Fruit fly (Drosophila melanogaster): ENCODE data around the gene CG14658.

dm6 chr3R:4845353-4845752, 15.0 kb upstream of the CG14658 start:
- TF ChIP-seq Vsx2 (GFP tag; optimal IDR thresholded peaks at IDR 0.05; ENCODE audit: partially characterized antibody) (no peak), Hr78 (GFP tag; optimal IDR thresholded peaks at IDR 0.05) (no peak), br (GFP tag; optimal IDR thresholded peaks at IDR 0.05) (no peak), dl (GFP tag; optimal IDR thresholded peaks at IDR 0.05; ENCODE audit: insufficient read depth in 1 of 2, partially characterized antibody in 2 of 2) (no peak), psq (GFP tag; optimal IDR thresholded peaks at IDR 0.05) (no peak), Jra (GFP tag; optimal IDR thresholded peaks at IDR 0.05) (no peak), CG9705 (GFP tag; optimal IDR thresholded peaks at IDR 0.05) (no peak), foxo (GFP tag; optimal IDR thresholded peaks at IDR 0.05) (no peak)

Measured in whole organism, wandering third instar larva.